Worm (Caenorhabditis elegans) whole organism, L2 larva: ENCODE data around the gene T02B11.4.

Source experiments
- aly-2 ChIP-seq: fragments of 150-350 bp; optimal IDR thresholded peaks from 2 replicates; lab custom pipeline; 2014; ENCODE audit warnings: missing biosample characterization, missing genetic modification characterization
- ama-1 ChIP-seq: fragments of 150-350 bp; optimal IDR thresholded peaks from 2 replicates; lab custom pipeline; 2018; ENCODE audit warnings: inconsistent platforms
- fos-1 ChIP-seq: fragments of 150-350 bp; optimal IDR thresholded peaks from 2 replicates; lab custom pipeline; 2014; ENCODE audit warnings: missing biosample characterization, missing genetic modification characterization
- lin-11 ChIP-seq: fragments of 150-350 bp; sonication (generic microtip); optimal IDR thresholded peaks from 2 replicates; lab custom pipeline; 2014; ENCODE audit warnings: missing biosample characterization, missing genetic modification characterization, inconsistent platforms, mixed read lengths
- mbf-1 ChIP-seq: sonication (generic microtip); optimal IDR thresholded peaks from 2 replicates; lab custom pipeline; 2017; ENCODE audit warnings: missing biosample characterization, missing genetic modification characterization
- nhr-10 ChIP-seq: sonication (generic microtip); optimal IDR thresholded peaks from 2 replicates; lab custom pipeline; 2017; ENCODE audit warnings: missing biosample characterization, missing genetic modification characterization
- nhr-77 ChIP-seq: fragments of 150-350 bp; optimal IDR thresholded peaks from 2 replicates; lab custom pipeline; 2014; ENCODE audit warnings: missing biosample characterization, missing genetic modification characterization
- snpc-4 ChIP-seq: fragments of 150-350 bp; optimal IDR thresholded peaks from 2 replicates; lab custom pipeline; 2014; ENCODE audit warnings: missing biosample characterization, missing genetic modification characterization
- zag-1 ChIP-seq: fragments of 150-350 bp; optimal IDR thresholded peaks from 2 replicates; lab custom pipeline; 2014; ENCODE audit warnings: missing biosample characterization, missing genetic modification characterization

DNA sequence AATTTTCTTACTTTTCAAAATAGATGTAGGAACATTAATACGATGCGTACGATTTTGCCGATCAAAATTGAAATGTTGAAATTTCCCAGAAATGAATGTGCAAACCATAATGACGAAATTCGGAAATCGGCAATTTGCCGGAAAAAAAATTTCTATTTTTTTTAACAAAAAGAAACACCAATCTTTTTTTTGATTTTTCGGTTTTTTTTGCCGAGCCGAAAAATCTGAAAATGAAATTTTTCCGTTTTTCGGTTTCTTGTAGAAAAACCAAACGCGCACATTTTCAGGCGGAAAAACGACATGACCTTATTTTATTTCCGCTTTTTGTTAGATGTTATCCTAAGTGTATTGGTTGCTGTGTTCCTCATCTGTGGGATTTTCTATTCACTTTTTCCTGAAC, 23.4 kb downstream of the T02B11.4 start, which contains the start of gene srbc-13:
- TF ChIP-seq fos-1 (tag; lab: Kevin White, UChicago) (no peak), ama-1 (lab: Kevin White, UChicago) (no peak), snpc-4 (no peak), zag-1 (tag; lab: Kevin White, UChicago) (no peak), aly-2 (tag; lab: Kevin White, UChicago) (no peak), lin-11 (tag; lab: Kevin White, UChicago) (no peak), nhr-77 (tag; lab: Kevin White, UChicago) (no peak), mbf-1 (no peak), nhr-10 (tag; lab: Kevin White, UChicago) (no peak)
